Fruit fly (Drosophila melanogaster) whole organism, prepupa: ENCODE measurements around the gene RabGGTa.

Experiments used
- Blimp-1 ChIP-seq: fragments of 200-800 bp; sonication (Bioruptor generic); optimal IDR thresholded peaks from 3 replicates; lab custom pipeline; 2017; ENCODE audit warnings: missing biosample characterization, missing genetic modification characterization, mild to moderate bottlenecking, moderate library complexity, missing genetic modification reagents
- CG10631 ChIP-seq: fragments of 200-800 bp; sonication (Bioruptor generic); optimal IDR thresholded peaks from 2 replicates; lab custom pipeline; 2016; ENCODE audit warnings: missing biosample characterization, missing genetic modification characterization
- CG11294 ChIP-seq: fragments of 200-800 bp; sonication (Bioruptor generic); IDR thresholded peaks from 2 replicates; pipeline ENCODE4 v1.3.6; 2022; ENCODE audit warnings: missing biosample characterization, missing genetic modification characterization
- CG11902 ChIP-seq: fragments of 200-800 bp; sonication (Bioruptor generic); optimal IDR thresholded peaks from 3 replicates; lab custom pipeline; 2016; ENCODE audit warnings: missing biosample characterization, missing genetic modification characterization
- CG3032 ChIP-seq: fragments of 200-800 bp; optimal IDR thresholded peaks from 2 replicates; lab custom pipeline; 2019; ENCODE audit warnings: missing biosample characterization, mild to moderate bottlenecking, missing genetic modification characterization, moderate library complexity
- CG32006 ChIP-seq: fragments of 200-800 bp; sonication (Bioruptor generic); optimal IDR thresholded peaks from 3 replicates; lab custom pipeline; 2017; ENCODE audit warnings: missing biosample characterization, mild to moderate bottlenecking, missing genetic modification characterization
- CG34406 ChIP-seq: fragments of 200-800 bp; sonication (Bioruptor generic); optimal IDR thresholded peaks from 3 replicates; lab custom pipeline; 2016; ENCODE audit warnings: missing biosample characterization, missing genetic modification characterization
- CG3919 ChIP-seq: fragments of 200-800 bp; sonication (Bioruptor generic); optimal IDR thresholded peaks from 3 replicates; lab custom pipeline; 2016; ENCODE audit warnings: missing biosample characterization, missing genetic modification characterization
- CG6163 ChIP-seq: fragments of 200-800 bp; sonication (Bioruptor generic); IDR thresholded peaks from 3 replicates; pipeline ENCODE4 v1.3.6; 2022; ENCODE audit warnings: missing biosample characterization, missing genetic modification characterization
- CG6792 ChIP-seq: fragments of 200-800 bp; sonication (Bioruptor generic); optimal IDR thresholded peaks from 3 replicates; lab custom pipeline; 2016; ENCODE audit warnings: missing biosample characterization, missing genetic modification characterization
- CG7368 ChIP-seq: fragments of 200-800 bp; sonication (Bioruptor generic); optimal IDR thresholded peaks from 3 replicates; lab custom pipeline; 2016; ENCODE audit warnings: missing biosample characterization, missing genetic modification characterization
- CG8119 ChIP-seq: fragments of 200-800 bp; sonication (Bioruptor generic); IDR thresholded peaks from 3 replicates; pipeline ENCODE4 v1.3.6; 2022; ENCODE audit warnings: missing biosample characterization, missing genetic modification characterization
- CG8632 ChIP-seq: fragments of 200-800 bp; sonication (Bioruptor generic); optimal IDR thresholded peaks from 3 replicates; lab custom pipeline; 2016; ENCODE audit warnings: missing biosample characterization, missing genetic modification characterization
- CG9139 ChIP-seq: fragments of 200-800 bp; sonication (Bioruptor generic); optimal IDR thresholded peaks from 3 replicates; lab custom pipeline; 2017; ENCODE audit warnings: missing biosample characterization, mild to moderate bottlenecking, missing genetic modification characterization
- Eip75B ChIP-seq: fragments of 200-800 bp; sonication (Bioruptor generic); optimal IDR thresholded peaks from 3 replicates; lab custom pipeline; 2016; ENCODE audit warnings: missing biosample characterization, missing genetic modification characterization
- Eip78C ChIP-seq: fragments of 200-800 bp; sonication (Bioruptor generic); peaks from one replicate; lab custom pipeline; 2016; ENCODE audit warnings: missing biosample characterization, missing genetic modification characterization
- Ets21C ChIP-seq: fragments of 200-800 bp; sonication (Bioruptor generic); optimal IDR thresholded peaks from 3 replicates; lab custom pipeline; 2016; ENCODE audit warnings: missing biosample characterization, missing genetic modification characterization
- Ets96B ChIP-seq: fragments of 200-800 bp; optimal IDR thresholded peaks from 2 replicates; lab custom pipeline; 2019; ENCODE audit warnings: missing biosample characterization, mild to moderate bottlenecking, missing genetic modification characterization, moderate library complexity
- Gug ChIP-seq: fragments of 200-800 bp; sonication (Bioruptor generic); IDR thresholded peaks from 2 replicates; pipeline ENCODE4 v1.3.6; 2022; ENCODE audit warnings: missing biosample characterization, missing genetic modification characterization
- Lpt ChIP-seq: fragments of 200-800 bp; sonication (Bioruptor generic); optimal IDR thresholded peaks from 3 replicates; lab custom pipeline; 2016; ENCODE audit warnings: missing biosample characterization, missing genetic modification characterization
- Met ChIP-seq: fragments of 200-800 bp; sonication (Bioruptor generic); optimal IDR thresholded peaks from 3 replicates; lab custom pipeline; 2016; ENCODE audit warnings: missing biosample characterization, missing genetic modification characterization
- OdsH ChIP-seq: fragments of 200-800 bp; sonication (Bioruptor generic); optimal IDR thresholded peaks from 3 replicates; lab custom pipeline; 2016; ENCODE audit warnings: missing biosample characterization, missing genetic modification characterization
- Smox ChIP-seq: fragments of 200-800 bp; sonication (Bioruptor generic); optimal IDR thresholded peaks from 3 replicates; lab custom pipeline; 2016; ENCODE audit warnings: missing biosample characterization, missing genetic modification characterization
- Sox14 ChIP-seq: fragments of 200-800 bp; sonication (Bioruptor generic); optimal IDR thresholded peaks from 3 replicates; lab custom pipeline; 2016; ENCODE audit warnings: missing biosample characterization, missing genetic modification characterization
- Sox15 ChIP-seq: fragments of 200-800 bp; sonication (Bioruptor generic); optimal IDR thresholded peaks from 3 replicates; lab custom pipeline; 2016; ENCODE audit warnings: missing biosample characterization, missing genetic modification characterization
- dsx ChIP-seq: fragments of 200-800 bp; optimal IDR thresholded peaks from 3 replicates; lab custom pipeline; 2019; ENCODE audit warnings: missing biosample characterization, mild to moderate bottlenecking, missing genetic modification characterization, moderate library complexity; ENCODE audit not compliant: poor library complexity, severe bottlenecking
- esn ChIP-seq: fragments of 200-800 bp; sonication (Bioruptor generic); optimal IDR thresholded peaks from 2 replicates; lab custom pipeline; 2016; ENCODE audit warnings: missing biosample characterization, mild to moderate bottlenecking, missing genetic modification characterization, moderate library complexity
- fd59A ChIP-seq: fragments of 200-800 bp; sonication (Bioruptor generic); optimal IDR thresholded peaks from 2 replicates; lab custom pipeline; 2017; ENCODE audit warnings: missing biosample characterization, mild to moderate bottlenecking, missing genetic modification characterization, missing genetic modification reagents
- fd85E ChIP-seq: fragments of 200-800 bp; sonication (Bioruptor generic); optimal IDR thresholded peaks from 3 replicates; lab custom pipeline; 2016; ENCODE audit warnings: missing biosample characterization, missing genetic modification characterization
- fkh ChIP-seq: fragments of 200-800 bp; sonication (Bioruptor generic); optimal IDR thresholded peaks from 3 replicates; lab custom pipeline; 2017; ENCODE audit warnings: missing biosample characterization, mild to moderate bottlenecking, missing genetic modification characterization, moderate library complexity
- net ChIP-seq: fragments of 200-800 bp; sonication (Bioruptor generic); optimal IDR thresholded peaks from 3 replicates; lab custom pipeline; 2016; ENCODE audit warnings: missing biosample characterization, missing genetic modification characterization
- pdm3 ChIP-seq: fragments of 200-800 bp; sonication (Bioruptor generic); optimal IDR thresholded peaks from 3 replicates; lab custom pipeline; 2016; ENCODE audit warnings: missing biosample characterization, missing genetic modification characterization
- salr ChIP-seq, 2 experiments: fragments of 200-800 bp; sonication (Bioruptor generic); optimal IDR thresholded peaks; 3 replicates each; lab custom pipeline; 2016 to 2018; ENCODE audit warnings: missing biosample characterization in 2 of 2, missing genetic modification characterization in 2 of 2, mild to moderate bottlenecking in 1 of 2

Gene RabGGTa

dm6 chr3R:5126884-5127283 is 1.0 kb upstream of the RabGGTa start (continued):
- TF ChIP-seq CG6792 (GFP tag; lab: Kevin White, UChicago) (no peak), CG3919 (peak; percentile 25), CG7368 (GFP tag; lab: Kevin White, UChicago) (peak; percentile 5), Ets96B (tag; lab: Kevin White, UChicago) (no peak), Sox15 (peak; percentile 12), Ets21C (GFP tag; lab: Kevin White, UChicago) (peak; percentile 35), Sox14 (GFP tag; lab: Kevin White, UChicago) (peak; percentile 17), CG3032 (tag; lab: Kevin White, UChicago) (peak; percentile 24), CG11902 (GFP tag; lab: Kevin White, UChicago) (peak; percentile 59), fd59A (GFP tag; lab: Kevin White, UChicago) (no peak), fkh (GFP tag; lab: Kevin White, UChicago) (peak; percentile 57), CG6163 (no peak; the same call in 2 of the 3 replicates), CG11294 (GFP tag; lab: Robert Waterston, UW) (no peak), net (GFP tag; lab: Kevin White, UChicago) (no peak), OdsH (GFP tag; lab: Kevin White, UChicago) (peak; percentile 44), esn (GFP tag; lab: Kevin White, UChicago) (peak; percentile 34), CG10631 (GFP tag; lab: Kevin White, UChicago) (peak; percentile 60), fd85E (GFP tag; lab: Kevin White, UChicago) (no peak)

- no peak for TF ChIP-seq CG8119
- no peak for TF ChIP-seq CG9139 (GFP tag; lab: Kevin White, UChicago)
- TF ChIP-seq Smox (GFP tag; lab: Kevin White, UChicago): no peak
- no peak for TF ChIP-seq Ets21C (GFP tag; lab: Kevin White, UChicago)
- TF ChIP-seq CG6792 (GFP tag; lab: Kevin White, UChicago): no peak
- TF ChIP-seq Gug (GFP tag; lab: Robert Waterston, UW): no peak
- no peak for TF ChIP-seq Eip75B (GFP tag; lab: Kevin White, UChicago)
- no peak for TF ChIP-seq CG7368 (GFP tag; lab: Kevin White, UChicago)
- TF ChIP-seq esn (GFP tag; lab: Kevin White, UChicago): no peak
- no peak for TF ChIP-seq CG3919
- TF ChIP-seq CG8632 (GFP tag; lab: Kevin White, UChicago): no peak
- TF ChIP-seq fkh (GFP tag; lab: Kevin White, UChicago): no peak
- no peak for TF ChIP-seq CG34406 (GFP tag; lab: Kevin White, UChicago)
- no peak for TF ChIP-seq salr (GFP tag; optimal IDR thresholded peaks at IDR 0.05; lab: Kevin White, UChicago)
- no peak for TF ChIP-seq CG32006 (GFP tag; lab: Kevin White, UChicago)
- TF ChIP-seq Blimp-1 (GFP tag; lab: Kevin White, UChicago): no peak
- no peak for TF ChIP-seq Lpt (GFP tag; lab: Kevin White, UChicago)
- no peak for TF ChIP-seq pdm3 (GFP tag; lab: Kevin White, UChicago)
Measured at dm6 chr3R:5138889-5139288, 11.0 kb downstream of the RabGGTa start, which contains the start of gene CG12589. TSS of gene CG12589 (minus strand) at chr3R:5138989.

- peak; percentile 5 for TF ChIP-seq dsx (GFP tag; lab: Kevin White, UChicago)
- TF ChIP-seq net (GFP tag; lab: Kevin White, UChicago): no peak
- peak; percentile 16 for TF ChIP-seq Eip78C (GFP tag; lab: Kevin White, UChicago)
- TF ChIP-seq Met (GFP tag; lab: Kevin White, UChicago): no peak
Measured at dm6 chr3R:5150523-5150922, 22.6 kb downstream of the RabGGTa start, which contains the start of gene dpr16. TSS of gene dpr16 (plus strand) at chr3R:5150908.

- TF ChIP-seq Smox (GFP tag; lab: Kevin White, UChicago) (no peak), CG32006 (GFP tag; lab: Kevin White, UChicago) (no peak)
Measured at dm6 chr3R:5159312-5159711, 31.4 kb downstream of the RabGGTa start, which contains the start of gene CG12590. TSS of gene CG12590 (plus strand) at chr3R:5159612.
